Worm (Caenorhabditis elegans): ENCODE measurements around the gene T06D8.2.

Gene T06D8.2

ce11 chrII:11259766-11260165 is 33.3 kb downstream of the T06D8.2 start (continued):
- peak; percentile 73 for TF ChIP-seq madf-6 (GFP tag; IDR thresholded peaks at IDR 0.05)
- TF ChIP-seq mcd-1 (GFP tag; IDR thresholded peaks at IDR 0.05): 0 out of 2 replicates have a peak, but pooled peaks have one; percentile 30

ce11 chrII:11261173-11261572 is 34.7 kb downstream of the T06D8.2 start, which contains the start of gene T05B9.1:
TSS of gene T05B9.1 (minus strand) at chrII:11261192.
- no peak for TF ChIP-seq egrh-3 (GFP tag; IDR thresholded peaks at IDR 0.05)
- TF ChIP-seq madf-3 (GFP tag; IDR thresholded peaks at IDR 0.05): peak; percentile 95
- no peak for TF ChIP-seq hmg-1.2 (GFP tag; IDR thresholded peaks at IDR 0.05)
- TF ChIP-seq C17E4.6 (GFP tag; IDR thresholded peaks at IDR 0.05): no peak
- no peak for TF ChIP-seq xnd-1 (tag; optimal IDR thresholded peaks at IDR 0.05)
- TF ChIP-seq efl-1 (GFP tag; optimal IDR thresholded peaks at IDR 0.05): peak; percentile 38
- 0 out of 2 replicates have a peak, but pooled peaks have one; percentile 6 for TF ChIP-seq dox-1 (GFP tag; IDR thresholded peaks at IDR 0.05)
- TF ChIP-seq Y95B8A.8 (GFP tag; IDR thresholded peaks at IDR 0.05): no peak
- peak; percentile 81 for TF ChIP-seq lsl-1 (GFP tag; optimal IDR thresholded peaks at IDR 0.05)
- TF ChIP-seq ceh-91 (GFP tag; IDR thresholded peaks at IDR 0.05): no peak
- no peak for TF ChIP-seq F52B5.7 (tag; optimal IDR thresholded peaks at IDR 0.05)
- no peak for TF ChIP-seq bed-1 (GFP tag; IDR thresholded peaks at IDR 0.05)

ce11 chrII:11268822-11269221 is 42.3 kb downstream of the T06D8.2 start, which contains the start of gene cut-1:
TSS of gene cut-1 (plus strand) at chrII:11269122.
- TF ChIP-seq cebp-1 (GFP tag; IDR thresholded peaks at IDR 0.05) (no peak), cebp-1 (tag; optimal IDR thresholded peaks at IDR 0.05) (no peak), lin-26 (GFP tag; IDR thresholded peaks at IDR 0.05) (no peak), hmg-20 (GFP tag; IDR thresholded peaks at IDR 0.05) (no peak), ccch-3 (GFP tag; optimal IDR thresholded peaks at IDR 0.05) (no peak), tbp1 (GFP tag; optimal IDR thresholded peaks at IDR 0.05) (no peak)

- TF ChIP-seq zfh-2 (GFP tag; conservative IDR thresholded peaks at IDR 0.05) (peak; percentile 85), egrh-3 (GFP tag; IDR thresholded peaks at IDR 0.05) (peak; percentile 83), ceh-27 (GFP tag; optimal IDR thresholded peaks at IDR 0.05) (no peak), ekl-4 (GFP tag; IDR thresholded peaks at IDR 0.05) (no peak), B0035.1 (tag; optimal IDR thresholded peaks at IDR 0.05) (no peak), F39B2.1 (GFP tag; IDR thresholded peaks at IDR 0.05) (no peak)
Measured at ce11 chrII:11270829-11271228, 44.4 kb downstream of the T06D8.2 start.

ce11 chrII:11274876-11275275 is 48.4 kb downstream of the T06D8.2 start:
- TF ChIP-seq nhr-120 (GFP tag; IDR thresholded peaks at IDR 0.05): no peak
- no peak for TF ChIP-seq let-607 (tag; optimal IDR thresholded peaks at IDR 0.05)
- no peak for TF ChIP-seq atf-7 (tag; optimal IDR thresholded peaks at IDR 0.05)
- TF ChIP-seq T26A5.8 (tag; optimal IDR thresholded peaks at IDR 0.05): no peak

ce11 chrII:11275484-11275883 is 49.0 kb downstream of the T06D8.2 start:
- no peak for TF ChIP-seq ZK185.1 (tag; optimal IDR thresholded peaks at IDR 0.05; ENCODE audit: poor library complexity, severe bottlenecking)
- TF ChIP-seq dpl-1 (GFP tag; optimal IDR thresholded peaks at IDR 0.05): no peak
- no peak for TF ChIP-seq tlf-1 (GFP tag; optimal IDR thresholded peaks at IDR 0.05)
- no peak for TF ChIP-seq Y67H2A.10 (GFP tag; conservative IDR thresholded peaks at IDR 0.05)
- TF ChIP-seq C17E4.6 (GFP tag; IDR thresholded peaks at IDR 0.05): no peak
- TF ChIP-seq dpff-1 (tag; optimal IDR thresholded peaks at IDR 0.05): no peak
- no peak for TF ChIP-seq efl-1 (GFP tag; optimal IDR thresholded peaks at IDR 0.05)
- TF ChIP-seq sptf-2 (GFP tag; optimal IDR thresholded peaks at IDR 0.05): no peak
- no peak for TF ChIP-seq nhr-120 (GFP tag; IDR thresholded peaks at IDR 0.05)
- no peak for TF ChIP-seq unc-62 (GFP tag; optimal IDR thresholded peaks at IDR 0.05)
- TF ChIP-seq atf-7 (tag; optimal IDR thresholded peaks at IDR 0.05): no peak

Data from whole organism, young adult.